Worm (Caenorhabditis elegans) whole organism, L3 larva: ENCODE measurements around the gene rbf-1.

ENCODE experiments used
- R02D3.7 ChIP-seq: fragments of 150-350 bp; optimal IDR thresholded peaks from 2 replicates; lab custom pipeline; 2014; ENCODE audit warnings: missing biosample characterization, missing genetic modification characterization
- ZK546.5 ChIP-seq: sonication (generic microtip); optimal IDR thresholded peaks from 2 replicates; lab custom pipeline; 2017; ENCODE audit warnings: missing biosample characterization, missing genetic modification characterization
- aly-2 ChIP-seq: fragments of 150-350 bp; optimal IDR thresholded peaks from 2 replicates; lab custom pipeline; 2014; ENCODE audit warnings: missing biosample characterization, missing genetic modification characterization
- ama-1 ChIP-seq: fragments of 150-350 bp; optimal IDR thresholded peaks from 2 replicates; lab custom pipeline; 2018
- ceh-16 ChIP-seq: sonication (generic microtip); optimal IDR thresholded peaks from 2 replicates; lab custom pipeline; 2017; ENCODE audit warnings: missing biosample characterization, missing genetic modification characterization
- ceh-28 ChIP-seq: fragments of 150-350 bp; optimal IDR thresholded peaks from 2 replicates; lab custom pipeline; 2014; ENCODE audit warnings: missing biosample characterization, missing genetic modification reagents, missing genetic modification characterization
- ceh-82 ChIP-seq: fragments of 150-350 bp; optimal IDR thresholded peaks from 2 replicates; lab custom pipeline; 2014; ENCODE audit warnings: missing biosample characterization, missing genetic modification characterization
- ceh-9 ChIP-seq: sonication (generic microtip); optimal IDR thresholded peaks from 2 replicates; lab custom pipeline; 2018; ENCODE audit warnings: missing biosample characterization, missing genetic modification characterization
- daf-12 ChIP-seq: fragments of 150-350 bp; optimal IDR thresholded peaks from 2 replicates; lab custom pipeline; 2014; ENCODE audit warnings: missing biosample characterization, missing genetic modification reagents, missing genetic modification characterization
- egl-27 ChIP-seq: sonication (generic microtip); optimal IDR thresholded peaks from 4 replicates; lab custom pipeline; 2017; ENCODE audit warnings: missing biosample characterization, missing genetic modification reagents, missing genetic modification characterization
- egl-5 ChIP-seq: fragments of 150-350 bp; optimal IDR thresholded peaks from 2 replicates; lab custom pipeline; 2017; ENCODE audit warnings: missing biosample characterization, missing genetic modification reagents, missing genetic modification characterization, inconsistent platforms
- elt-1 ChIP-seq: fragments of 150-350 bp; optimal IDR thresholded peaks from 2 replicates; lab custom pipeline; 2014; ENCODE audit warnings: missing biosample characterization, missing genetic modification characterization
- elt-2 ChIP-seq: sonication (generic microtip); optimal IDR thresholded peaks from 2 replicates; lab custom pipeline; 2016; ENCODE audit warnings: missing genetic modification reagents, mild to moderate bottlenecking, missing genetic modification characterization, missing compliant biosample characterization
- elt-3 ChIP-seq, 3 experiments: fragments of 150-350 bp in 1 of 3; sonication (generic microtip) in 2 of 3; optimal IDR thresholded peaks; 2 replicates in 2 of 3; 4 replicates in 1 of 3; lab custom pipeline; 2014 to 2017; ENCODE audit warnings: missing biosample characterization in 3 of 3, missing genetic modification characterization in 3 of 3
- eor-1 ChIP-seq, 2 experiments: fragments of 150-350 bp; optimal IDR thresholded peaks; 2 replicates each; lab custom pipeline; 2014 to 2018; ENCODE audit warnings: missing biosample characterization in 2 of 2, missing genetic modification characterization in 2 of 2
- fkh-10 ChIP-seq: sonication (generic microtip); optimal IDR thresholded peaks from 2 replicates; lab custom pipeline; 2017; ENCODE audit warnings: missing biosample characterization, missing genetic modification reagents, missing genetic modification characterization
- fkh-2 ChIP-seq: fragments of 150-350 bp; optimal IDR thresholded peaks from 2 replicates; lab custom pipeline; 2014; ENCODE audit warnings: missing biosample characterization, missing genetic modification reagents, missing genetic modification characterization
- fos-1 ChIP-seq: fragments of 150-350 bp; optimal IDR thresholded peaks from 2 replicates; lab custom pipeline; 2014; ENCODE audit warnings: missing biosample characterization, missing genetic modification characterization
- hmg-11 ChIP-seq: sonication (generic microtip); optimal IDR thresholded peaks from 2 replicates; lab custom pipeline; 2016; ENCODE audit warnings: missing genetic modification characterization, missing compliant biosample characterization
- jun-1 ChIP-seq: fragments of 150-350 bp; optimal IDR thresholded peaks from 2 replicates; lab custom pipeline; 2014; ENCODE audit warnings: missing biosample characterization, missing genetic modification reagents, missing genetic modification characterization
- lin-15B ChIP-seq: fragments of 150-350 bp; optimal IDR thresholded peaks from 2 replicates; lab custom pipeline; 2014; ENCODE audit warnings: missing biosample characterization, missing genetic modification characterization
- lin-39 ChIP-seq: fragments of 150-350 bp; optimal IDR thresholded peaks from 2 replicates; lab custom pipeline; 2018; ENCODE audit warnings: missing biosample characterization, missing genetic modification reagents, missing genetic modification characterization
- lsy-12 ChIP-seq: sonication (generic microtip); optimal IDR thresholded peaks from 2 replicates; lab custom pipeline; 2016; ENCODE audit warnings: mild to moderate bottlenecking, missing genetic modification characterization, missing compliant biosample characterization
- mdl-1 ChIP-seq: fragments of 150-350 bp; optimal IDR thresholded peaks from 2 replicates; lab custom pipeline; 2014; ENCODE audit warnings: missing biosample characterization, missing genetic modification characterization
- mml-1 ChIP-seq: fragments of 150-350 bp; sonication (generic microtip); optimal IDR thresholded peaks from 3 replicates; lab custom pipeline; 2014; ENCODE audit warnings: missing biosample characterization, missing genetic modification characterization
- nfya-1 ChIP-seq: sonication (generic microtip); optimal IDR thresholded peaks from 2 replicates; lab custom pipeline; 2017; ENCODE audit warnings: missing genetic modification characterization, mild to moderate bottlenecking, missing compliant biosample characterization, antibody characterized with exemption, moderate library complexity; ENCODE audit not compliant: insufficient read depth
- nhr-11 ChIP-seq: fragments of 150-350 bp; optimal IDR thresholded peaks from 2 replicates; lab custom pipeline; 2014; ENCODE audit warnings: missing biosample characterization, missing genetic modification characterization
- nhr-12 ChIP-seq: fragments of 150-350 bp; optimal IDR thresholded peaks from 2 replicates; lab custom pipeline; 2014; ENCODE audit warnings: missing biosample characterization, missing genetic modification characterization
- nhr-23 ChIP-seq: fragments of 150-350 bp; optimal IDR thresholded peaks from 2 replicates; lab custom pipeline; 2014; ENCODE audit warnings: missing biosample characterization, missing genetic modification reagents, missing genetic modification characterization
- nhr-237 ChIP-seq: fragments of 150-350 bp; optimal IDR thresholded peaks from 2 replicates; lab custom pipeline; 2014; ENCODE audit warnings: missing biosample characterization, missing genetic modification characterization
- nhr-25 ChIP-seq: sonication (generic microtip); optimal IDR thresholded peaks from 2 replicates; lab custom pipeline; 2017; ENCODE audit warnings: missing biosample characterization, missing genetic modification characterization
- nhr-28 ChIP-seq: fragments of 150-350 bp; optimal IDR thresholded peaks from 2 replicates; lab custom pipeline; 2014; ENCODE audit warnings: missing biosample characterization, missing genetic modification characterization
- nhr-43 ChIP-seq: sonication (generic microtip); optimal IDR thresholded peaks from 2 replicates; lab custom pipeline; 2016; ENCODE audit warnings: mild to moderate bottlenecking, missing genetic modification characterization, missing compliant biosample characterization; ENCODE audit not compliant: poor library complexity, severe bottlenecking
- nhr-67 ChIP-seq: fragments of 150-350 bp; optimal IDR thresholded peaks from 2 replicates; lab custom pipeline; 2014; ENCODE audit warnings: missing biosample characterization, missing genetic modification characterization
- nhr-76 ChIP-seq: fragments of 150-350 bp; sonication (generic microtip); optimal IDR thresholded peaks from 5 replicates; lab custom pipeline; 2014; ENCODE audit warnings: missing biosample characterization, missing genetic modification characterization
- nhr-77 ChIP-seq: fragments of 150-350 bp; optimal IDR thresholded peaks from 2 replicates; lab custom pipeline; 2014; ENCODE audit warnings: missing biosample characterization, missing genetic modification characterization
- pha-4 ChIP-seq: fragments of 150-350 bp; optimal IDR thresholded peaks from 2 replicates; lab custom pipeline; 2014; ENCODE audit warnings: missing biosample characterization, missing genetic modification reagents, missing genetic modification characterization
- pqm-1 ChIP-seq: fragments of 150-350 bp; optimal IDR thresholded peaks from 2 replicates; lab custom pipeline; 2017; ENCODE audit warnings: missing biosample characterization, missing genetic modification characterization, inconsistent platforms
- sea-2 ChIP-seq: fragments of 150-350 bp; sonication (generic microtip); optimal IDR thresholded peaks from 4 replicates; lab custom pipeline; 2014; ENCODE audit warnings: missing biosample characterization, missing genetic modification reagents, missing genetic modification characterization
- skn-1 ChIP-seq: fragments of 150-350 bp; optimal IDR thresholded peaks from 2 replicates; lab custom pipeline; 2014; ENCODE audit warnings: missing biosample characterization, missing genetic modification characterization
- snpc-4 ChIP-seq: fragments of 150-350 bp; optimal IDR thresholded peaks from 2 replicates; lab custom pipeline; 2014; ENCODE audit warnings: missing biosample characterization, missing genetic modification characterization
- tbx-2 ChIP-seq: sonication (generic microtip); optimal IDR thresholded peaks from 2 replicates; lab custom pipeline; 2016; ENCODE audit warnings: mild to moderate bottlenecking, missing genetic modification characterization, missing compliant biosample characterization
- unc-39 ChIP-seq: sonication (generic microtip); optimal IDR thresholded peaks from 4 replicates; lab custom pipeline; 2017; ENCODE audit warnings: missing biosample characterization, missing genetic modification characterization
- unc-62 ChIP-seq: fragments of 150-350 bp; sonication (generic microtip); optimal IDR thresholded peaks from 4 replicates; lab custom pipeline; 2014; ENCODE audit warnings: missing biosample characterization, missing genetic modification reagents, missing genetic modification characterization
- zag-1 ChIP-seq: fragments of 150-350 bp; optimal IDR thresholded peaks from 2 replicates; lab custom pipeline; 2014; ENCODE audit warnings: missing biosample characterization, missing genetic modification characterization
- ztf-11 ChIP-seq: fragments of 150-350 bp; optimal IDR thresholded peaks from 2 replicates; lab custom pipeline; 2014; ENCODE audit warnings: missing biosample characterization, missing genetic modification characterization
- ztf-4 ChIP-seq: fragments of 150-350 bp; optimal IDR thresholded peaks from 2 replicates; lab custom pipeline; 2014; ENCODE audit warnings: missing biosample characterization, missing genetic modification characterization

The rbf-1 gene

ce11 chrIII:6681790-6682189 lies 6.2 kb downstream of the rbf-1 start:
- peak; percentile 79 for TF ChIP-seq fkh-10
- no peak for TF ChIP-seq daf-12 (tag; lab: Kevin White, UChicago)

- TF ChIP-seq nfya-1 (tag; lab: Kevin White, UChicago) (peak; percentile 19), nhr-77 (tag; lab: Kevin White, UChicago) (no peak)
These were observed 14.9 kb downstream of the rbf-1 start for ce11 chrIII:6690490-6690889.

ce11 chrIII:6693285-6693684 lies 17.7 kb downstream of the rbf-1 start:
- TF ChIP-seq snpc-4 (tag; lab: Kevin White, UChicago): no peak
- TF ChIP-seq pqm-1 (tag; lab: Kevin White, UChicago): peak; percentile 92
- TF ChIP-seq nfya-1 (tag; lab: Kevin White, UChicago): no peak
- TF ChIP-seq lin-15B (tag; lab: Kevin White, UChicago): no peak
- peak; percentile 7 for TF ChIP-seq jun-1
- peak; percentile 88 for TF ChIP-seq elt-2 (tag; lab: Kevin White, UChicago)
- TF ChIP-seq, all 47 proteins: peak for 3

ce11 chrIII:6695189-6695588 lies 19.6 kb downstream of the rbf-1 start:
- TF ChIP-seq fkh-2 (tag; lab: Kevin White, UChicago): no peak
- peak; percentile 17 for TF ChIP-seq mdl-1 (tag; lab: Kevin White, UChicago)
- no peak for TF ChIP-seq elt-2 (tag; lab: Kevin White, UChicago)
- TF ChIP-seq nhr-67 (tag; lab: Kevin White, UChicago): no peak
- no peak for TF ChIP-seq jun-1
- no peak for TF ChIP-seq nhr-77 (tag; lab: Kevin White, UChicago)
- no peak for TF ChIP-seq nhr-12 (tag; lab: Kevin White, UChicago)
- TF ChIP-seq lsy-12 (tag; lab: Kevin White, UChicago): no peak
- TF ChIP-seq hmg-11: peak; percentile 35
- TF ChIP-seq ztf-11 (tag; lab: Kevin White, UChicago): no peak
- TF ChIP-seq fos-1 (tag; lab: Kevin White, UChicago): no peak
- TF ChIP-seq nfya-1 (tag; lab: Kevin White, UChicago): peak; percentile 67
- TF ChIP-seq elt-1 (tag; lab: Kevin White, UChicago): no peak
- no peak for TF ChIP-seq ZK546.5 (tag; lab: Kevin White, UChicago)
- no peak for TF ChIP-seq ceh-16
- no peak for TF ChIP-seq egl-5 (tag; lab: Kevin White, UChicago)
- peak; percentile 68 for TF ChIP-seq lin-39
- no peak for TF ChIP-seq aly-2 (tag; lab: Kevin White, UChicago)
- no peak for TF ChIP-seq ceh-28 (tag; lab: Kevin White, UChicago)
- TF ChIP-seq snpc-4 (tag; lab: Kevin White, UChicago): peak; percentile 12
- no peak for TF ChIP-seq nhr-28 (tag; lab: Kevin White, UChicago)
- no peak for TF ChIP-seq pqm-1 (tag; lab: Kevin White, UChicago)
- TF ChIP-seq pha-4 (tag; lab: Kevin White, UChicago): no peak
- TF ChIP-seq nhr-43 (tag; lab: Kevin White, UChicago): no peak
- TF ChIP-seq nhr-237 (tag; lab: Kevin White, UChicago): no peak
- TF ChIP-seq ama-1 (lab: Kevin White, UChicago): no peak
- no peak for TF ChIP-seq nhr-76 (tag; lab: Kevin White, UChicago)
- no peak for TF ChIP-seq skn-1 (tag; lab: Kevin White, UChicago)
- TF ChIP-seq mml-1 (tag; lab: Kevin White, UChicago): no peak
- TF ChIP-seq ceh-9 (tag; lab: Kevin White, UChicago): no peak
- TF ChIP-seq tbx-2: no peak
- TF ChIP-seq zag-1 (tag; lab: Kevin White, UChicago): no peak
- no peak for TF ChIP-seq eor-1 (tag; optimal IDR thresholded peaks at IDR 0.05; lab: Kevin White, UChicago)
- TF ChIP-seq egl-27 (tag; lab: Kevin White, UChicago): no peak
- no peak for TF ChIP-seq fkh-10
- no peak for TF ChIP-seq nhr-23 (tag; lab: Kevin White, UChicago)
- TF ChIP-seq sea-2 (GFP tag; lab: Kevin White, UChicago): no peak
- peak; percentile 5 for TF ChIP-seq unc-62 (GFP tag; lab: Kevin White, UChicago)
- TF ChIP-seq ztf-4: no peak
- TF ChIP-seq nhr-25 (tag; lab: Kevin White, UChicago): no peak
- TF ChIP-seq daf-12 (tag; lab: Kevin White, UChicago): no peak
- TF ChIP-seq nhr-11: no peak
- TF ChIP-seq unc-39: no peak
- TF ChIP-seq R02D3.7: no peak
- TF ChIP-seq ceh-82 (tag; lab: Kevin White, UChicago): no peak
- peak; percentile 2 for TF ChIP-seq lin-15B (tag; lab: Kevin White, UChicago)
- TF ChIP-seq elt-3 (tag; optimal IDR thresholded peaks at IDR 0.05; lab: Kevin White, UChicago): no peak
